Worm (Caenorhabditis elegans) whole organism, L2 larva: Measurements from ENCODE around the gene exos-8.

Experiments
- Y55F3AM.14 ChIP-seq: fragments of 200-800 bp; sonication (Bioruptor generic); optimal IDR thresholded peaks from 2 replicates; lab custom pipeline; 2018; ENCODE audit warnings: mild to moderate bottlenecking, missing genetic modification characterization, missing compliant biosample characterization
- ama-1 ChIP-seq: fragments of 150-350 bp; optimal IDR thresholded peaks from 2 replicates; lab custom pipeline; 2018; ENCODE audit warnings: inconsistent platforms
- dmd-4 ChIP-seq: sonication (generic microtip); optimal IDR thresholded peaks from 2 replicates; lab custom pipeline; 2017; ENCODE audit warnings: missing biosample characterization, missing genetic modification characterization
- elt-3 ChIP-seq: sonication (generic microtip); optimal IDR thresholded peaks from 2 replicates; lab custom pipeline; 2017; ENCODE audit warnings: missing biosample characterization, missing genetic modification characterization
- fos-1 ChIP-seq: fragments of 150-350 bp; optimal IDR thresholded peaks from 2 replicates; lab custom pipeline; 2014; ENCODE audit warnings: missing biosample characterization, missing genetic modification characterization
- lin-11 ChIP-seq: fragments of 150-350 bp; sonication (generic microtip); optimal IDR thresholded peaks from 2 replicates; lab custom pipeline; 2014; ENCODE audit warnings: missing biosample characterization, missing genetic modification characterization, inconsistent platforms, mixed read lengths
- lin-13 ChIP-seq: fragments of 150-350 bp; optimal IDR thresholded peaks from 2 replicates; lab custom pipeline; 2014; ENCODE audit warnings: missing biosample characterization, missing genetic modification reagents, missing genetic modification characterization
- lsy-2 ChIP-seq, 2 experiments: fragments of 150-350 bp in 1 of 2; sonication (generic microtip) in 1 of 2; optimal IDR thresholded peaks; 2 replicates each; lab custom pipeline; 2014 to 2017; ENCODE audit warnings: missing biosample characterization in 2 of 2, missing genetic modification characterization in 2 of 2
- mdl-1 ChIP-seq, 2 experiments: fragments of 150-350 bp in 1 of 2; sonication (generic microtip) in 1 of 2; optimal IDR thresholded peaks; 2 replicates each; lab custom pipeline; 2017; ENCODE audit warnings: missing biosample characterization in 2 of 2, missing genetic modification characterization in 2 of 2
- nhr-237 ChIP-seq: fragments of 150-350 bp; optimal IDR thresholded peaks from 2 replicates; lab custom pipeline; 2014; ENCODE audit warnings: missing biosample characterization, missing genetic modification characterization
- nhr-6 ChIP-seq: fragments of 150-350 bp; optimal IDR thresholded peaks from 2 replicates; lab custom pipeline; 2014; ENCODE audit warnings: missing biosample characterization, missing genetic modification characterization
- snpc-4 ChIP-seq: fragments of 150-350 bp; optimal IDR thresholded peaks from 2 replicates; lab custom pipeline; 2014; ENCODE audit warnings: missing biosample characterization, missing genetic modification characterization
- unc-62 ChIP-seq: fragments of 150-350 bp; optimal IDR thresholded peaks from 2 replicates; lab custom pipeline; 2014; ENCODE audit warnings: missing biosample characterization, missing genetic modification reagents, missing genetic modification characterization

DNA sequence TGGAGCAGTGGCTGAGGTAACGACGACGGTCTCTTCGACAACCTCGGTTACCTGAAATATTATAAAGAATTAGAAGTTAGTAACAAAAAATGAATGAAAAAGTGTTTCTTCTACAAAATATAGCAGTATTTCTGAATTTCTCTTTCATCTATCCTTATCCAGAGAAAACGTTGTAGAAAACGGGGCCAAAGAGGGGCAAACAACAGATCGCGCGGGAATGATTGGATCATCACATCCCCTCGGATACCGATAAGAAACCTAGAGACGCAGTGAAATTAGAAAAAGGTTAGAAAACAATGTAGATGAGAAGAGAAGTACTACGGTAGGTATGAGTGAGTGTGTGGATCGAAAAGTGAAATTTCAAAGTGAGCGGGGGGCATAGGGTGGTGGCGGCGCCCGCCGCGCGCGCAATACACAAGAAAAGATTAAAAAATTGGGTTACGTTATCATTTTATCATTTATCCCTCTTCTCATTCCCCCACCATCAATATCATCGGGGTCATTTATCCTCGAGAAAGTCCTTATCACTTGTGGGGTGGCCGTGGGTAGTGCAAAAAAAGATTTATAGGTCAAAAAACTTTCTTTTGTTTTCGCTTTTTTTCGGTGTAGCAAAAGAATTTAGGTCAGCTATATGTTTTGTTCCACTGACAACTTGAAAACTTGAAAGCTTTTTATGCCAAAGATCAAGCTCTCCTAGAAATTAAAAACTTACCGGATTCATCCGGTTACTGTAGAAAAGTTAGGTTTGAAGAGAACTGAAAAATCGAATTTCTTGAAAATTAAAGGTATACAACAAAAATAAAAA is 29.1 kb upstream of the exos-8 start, which contains the start of the genes dpy-10 and T14B4.19:
- no peak for TF ChIP-seq unc-62 (GFP tag; lab: Kevin White, UChicago)
- no peak for TF ChIP-seq nhr-6 (tag; lab: Kevin White, UChicago)
- no peak for TF ChIP-seq ama-1
- no peak for TF ChIP-seq lin-13 (GFP tag; lab: Kevin White, UChicago)
- TF ChIP-seq lin-11 (tag; lab: Kevin White, UChicago) = no peak
- TF ChIP-seq Y55F3AM.14 = no peak
- TF ChIP-seq nhr-237 (tag; lab: Kevin White, UChicago) = no peak
- no peak for TF ChIP-seq elt-3 (tag; lab: Kevin White, UChicago)
- no peak for TF ChIP-seq dmd-4
- TF ChIP-seq mdl-1 (tag; optimal IDR thresholded peaks at IDR 0.05; lab: Kevin White, UChicago) = no peak
- peak; percentile 33 for TF ChIP-seq fos-1 (tag; lab: Kevin White, UChicago)
- TF ChIP-seq snpc-4 = no peak
- peak in 1 of 2 experiments; percentile 63 for TF ChIP-seq lsy-2 (tag; optimal IDR thresholded peaks at IDR 0.05; lab: Kevin White, UChicago)
